Fruit fly (Drosophila melanogaster) whole organism, embryonic: Measurements from ENCODE around the gene CG42827.

Source experiments
- Abd-B ChIP-seq: fragments of 200-800 bp; sonication (Bioruptor generic); optimal IDR thresholded peaks from 2 replicates; lab custom pipeline; 2018; ENCODE audit warnings: missing biosample characterization, mild to moderate bottlenecking, missing genetic modification characterization, moderate library complexity
- BEAF-32 ChIP-seq: fragments of 200-800 bp; sonication (Bioruptor generic); optimal IDR thresholded peaks from 3 replicates; lab custom pipeline; 2017; ENCODE audit warnings: missing biosample characterization, missing genetic modification characterization, mild to moderate bottlenecking, moderate library complexity, missing genetic modification reagents
- BtbVII ChIP-seq: fragments of 200-800 bp; sonication (Bioruptor generic); optimal IDR thresholded peaks from 3 replicates; lab custom pipeline; 2017; ENCODE audit warnings: missing biosample characterization, mild to moderate bottlenecking, missing genetic modification characterization
- C15 ChIP-seq: fragments of 200-800 bp; sonication (Bioruptor generic); IDR thresholded peaks from 3 replicates; pipeline ENCODE4 v1.3.6; 2022; ENCODE audit warnings: missing biosample characterization, missing genetic modification characterization
- CG10147 ChIP-seq: fragments of 200-800 bp; sonication (Bioruptor generic); optimal IDR thresholded peaks from 2 replicates; lab custom pipeline; 2019; ENCODE audit warnings: missing biosample characterization, mild to moderate bottlenecking, missing genetic modification characterization, moderate library complexity
- CG10543 ChIP-seq: fragments of 200-800 bp; sonication (Bioruptor generic); optimal IDR thresholded peaks from 3 replicates; lab custom pipeline; 2017; ENCODE audit warnings: missing biosample characterization, mild to moderate bottlenecking, missing genetic modification characterization, moderate library complexity
- CG10959 ChIP-seq: fragments of 200-800 bp; sonication (Bioruptor generic); IDR thresholded peaks from 2 replicates; pipeline ENCODE4 v1.3.6; 2022; ENCODE audit warnings: missing biosample characterization, missing genetic modification characterization
- CG12155 ChIP-seq: fragments of 200-800 bp; sonication (Bioruptor generic); optimal IDR thresholded peaks from 3 replicates; lab custom pipeline; 2016; ENCODE audit warnings: missing biosample characterization, missing genetic modification characterization
- CG12942 ChIP-seq: fragments of 200-800 bp; sonication (Bioruptor generic); optimal IDR thresholded peaks from 3 replicates; lab custom pipeline; 2016; ENCODE audit warnings: missing biosample characterization, missing genetic modification characterization
- CG14965 ChIP-seq: fragments of 200-800 bp; sonication (Bioruptor generic); optimal IDR thresholded peaks from 2 replicates; lab custom pipeline; 2016; ENCODE audit warnings: missing biosample characterization, missing genetic modification characterization, borderline replicate concordance
- CG15269 ChIP-seq: fragments of 200-800 bp; sonication (Bioruptor generic); optimal IDR thresholded peaks from 2 replicates; lab custom pipeline; 2018; ENCODE audit warnings: missing biosample characterization, mild to moderate bottlenecking, missing genetic modification characterization, moderate library complexity
- CG17359 ChIP-seq: fragments of 200-800 bp; sonication (Bioruptor generic); optimal IDR thresholded peaks from 3 replicates; lab custom pipeline; 2018; ENCODE audit warnings: missing biosample characterization, mild to moderate bottlenecking, missing genetic modification characterization, moderate library complexity
- CG17612 ChIP-seq: fragments of 200-800 bp; sonication (Bioruptor generic); IDR thresholded peaks from 2 replicates; pipeline ENCODE4 v1.3.6; 2022; ENCODE audit warnings: missing biosample characterization, missing genetic modification characterization
- CG17802 ChIP-seq: fragments of 200-800 bp; sonication (Bioruptor generic); optimal IDR thresholded peaks from 2 replicates; lab custom pipeline; 2018; ENCODE audit warnings: missing biosample characterization, mild to moderate bottlenecking, missing genetic modification characterization, moderate library complexity
- CG18262 ChIP-seq: fragments of 200-800 bp; optimal IDR thresholded peaks from 3 replicates; lab custom pipeline; 2019; ENCODE audit warnings: missing biosample characterization, mild to moderate bottlenecking, missing genetic modification characterization, moderate library complexity
- CG30431 ChIP-seq: fragments of 200-800 bp; sonication (Bioruptor generic); optimal IDR thresholded peaks from 2 replicates; lab custom pipeline; 2017; ENCODE audit warnings: missing biosample characterization, missing genetic modification characterization
- CG3065 ChIP-seq: fragments of 200-800 bp; sonication (Bioruptor generic); optimal IDR thresholded peaks from 2 replicates; lab custom pipeline; 2016; ENCODE audit warnings: missing biosample characterization, missing genetic modification characterization
- CG34224 ChIP-seq: fragments of 200-800 bp; sonication (Bioruptor generic); IDR thresholded peaks from 3 replicates; pipeline ENCODE4 v1.3.6; 2022; ENCODE audit warnings: missing biosample characterization, missing genetic modification characterization; ENCODE audit not compliant: partially characterized antibody
- CG3847 ChIP-seq: fragments of 200-800 bp; sonication (Bioruptor generic); IDR thresholded peaks from 2 replicates; pipeline ENCODE4 v1.3.6; 2022; ENCODE audit warnings: missing biosample characterization, missing genetic modification characterization
- CG4820 ChIP-seq: fragments of 200-800 bp; sonication (Bioruptor generic); optimal IDR thresholded peaks from 3 replicates; lab custom pipeline; 2016; ENCODE audit warnings: missing biosample characterization, missing genetic modification characterization
- CG4854 ChIP-seq: fragments of 200-800 bp; sonication (Bioruptor generic); optimal IDR thresholded peaks from 2 replicates; lab custom pipeline; 2016; ENCODE audit warnings: missing biosample characterization, missing genetic modification characterization, inconsistent platforms
- CG6254 ChIP-seq: fragments of 200-800 bp; sonication (Bioruptor generic); optimal IDR thresholded peaks from 3 replicates; lab custom pipeline; 2017; ENCODE audit warnings: mild to moderate bottlenecking, missing biosample characterization, missing genetic modification reagents, missing genetic modification characterization
- CG6765 ChIP-seq: fragments of 200-800 bp; sonication (Bioruptor generic); optimal IDR thresholded peaks from 3 replicates; lab custom pipeline; 2017; ENCODE audit warnings: missing biosample characterization, mild to moderate bottlenecking, missing genetic modification characterization
- CG7372 ChIP-seq: fragments of 200-800 bp; sonication (Bioruptor generic); IDR thresholded peaks from 2 replicates; pipeline ENCODE4 v1.3.6; 2022; ENCODE audit warnings: missing biosample characterization, missing genetic modification characterization
- CG8359 ChIP-seq: fragments of 200-800 bp; sonication (Bioruptor generic); optimal IDR thresholded peaks from 2 replicates; lab custom pipeline; 2017; ENCODE audit warnings: missing biosample characterization, mild to moderate bottlenecking, missing genetic modification characterization, borderline replicate concordance
- Dfd ChIP-seq, 2 experiments: fragments of >200 bp; optimal IDR thresholded peaks; 2 replicates each; lab custom pipeline; 2017; ENCODE audit warnings: missing biosample characterization in 2 of 2, missing genetic modification characterization in 2 of 2
- Fer1 ChIP-seq: fragments of 200-800 bp; sonication (Bioruptor generic); optimal IDR thresholded peaks from 2 replicates; lab custom pipeline; 2017; ENCODE audit warnings: missing biosample characterization, mild to moderate bottlenecking, missing genetic modification characterization
- Fer3 ChIP-seq: fragments of 200-800 bp; sonication (Bioruptor generic); optimal IDR thresholded peaks from 2 replicates; lab custom pipeline; 2018; ENCODE audit warnings: missing biosample characterization, mild to moderate bottlenecking, missing genetic modification characterization, moderate library complexity
- HLH4C ChIP-seq: fragments of 200-800 bp; sonication (Bioruptor generic); IDR thresholded peaks from 3 replicates; pipeline ENCODE4 v1.3.6; 2022; ENCODE audit warnings: missing biosample characterization, missing genetic modification characterization; ENCODE audit not compliant: partially characterized antibody
- HLHmδ ChIP-seq: fragments of 200-800 bp; sonication (Bioruptor generic); optimal IDR thresholded peaks from 2 replicates; lab custom pipeline; 2018; ENCODE audit warnings: missing biosample characterization, mild to moderate bottlenecking, missing genetic modification characterization, moderate library complexity
- Lpt ChIP-seq: fragments of >200 bp; optimal IDR thresholded peaks from 2 replicates; lab custom pipeline; 2018; ENCODE audit warnings: missing biosample characterization, missing genetic modification characterization
- MESR4 ChIP-seq: fragments of 200-800 bp; sonication (Bioruptor generic); optimal IDR thresholded peaks from 2 replicates; lab custom pipeline; 2018; ENCODE audit warnings: missing biosample characterization, mild to moderate bottlenecking, missing genetic modification characterization, moderate library complexity
- Mad ChIP-seq: fragments of 200-800 bp; sonication (Bioruptor generic); optimal IDR thresholded peaks from 2 replicates; lab custom pipeline; 2016; ENCODE audit warnings: missing biosample characterization, missing genetic modification characterization
- Ravus ChIP-seq: fragments of 200-800 bp; sonication (Bioruptor generic); IDR thresholded peaks from 2 replicates; pipeline ENCODE4 v1.3.6; 2022; ENCODE audit warnings: missing biosample characterization, missing genetic modification characterization
- Scr ChIP-seq: fragments of 200-800 bp; sonication (Bioruptor generic); IDR thresholded peaks from 2 replicates; pipeline ENCODE4 v1.3.6; 2022; ENCODE audit warnings: missing biosample characterization, missing genetic modification characterization; ENCODE audit not compliant: partially characterized antibody
- Trl ChIP-seq, 3 experiments: fragments of >200 bp in 2 of 3; fragments of 200-800 bp in 1 of 3; sonication (Bioruptor generic) in 1 of 3; optimal IDR thresholded peaks; 2 replicates in 1 of 3; 3 replicates in 2 of 3; lab custom pipeline; 2016 to 2017; ENCODE audit warnings: missing biosample characterization in 1 of 3, missing genetic modification characterization in 1 of 3
- Usf ChIP-seq: fragments of 200-800 bp; sonication (Bioruptor generic); optimal IDR thresholded peaks from 2 replicates; lab custom pipeline; 2017; ENCODE audit warnings: missing genotype, missing biosample characterization, missing genetic modification characterization
- ac ChIP-seq: fragments of 200-800 bp; sonication (Bioruptor generic); optimal IDR thresholded peaks from 3 replicates; lab custom pipeline; 2017; ENCODE audit warnings: missing biosample characterization, mild to moderate bottlenecking, missing genetic modification characterization
- crp ChIP-seq, 2 experiments: fragments of 200-800 bp; sonication (Bioruptor generic); optimal IDR thresholded peaks; 2 replicates in 1 of 2; 3 replicates in 1 of 2; lab custom pipeline; 2017; ENCODE audit warnings: missing biosample characterization in 2 of 2, missing genetic modification characterization in 2 of 2, mild to moderate bottlenecking in 1 of 2, moderate library complexity in 1 of 2
- dan ChIP-seq: fragments of 200-800 bp; sonication (Bioruptor generic); IDR thresholded peaks from 2 replicates; pipeline ENCODE4 v1.3.6; 2022; ENCODE audit warnings: missing biosample characterization, missing genetic modification characterization
- fd96Cb ChIP-seq: fragments of 200-800 bp; sonication (Bioruptor generic); optimal IDR thresholded peaks from 2 replicates; lab custom pipeline; 2018; ENCODE audit warnings: missing biosample characterization, mild to moderate bottlenecking, missing genetic modification characterization, moderate library complexity
- grn ChIP-seq: fragments of 200-800 bp; sonication (Bioruptor generic); optimal IDR thresholded peaks from 3 replicates; lab custom pipeline; 2017; ENCODE audit warnings: missing biosample characterization, missing genetic modification characterization
- her ChIP-seq: fragments of 200-800 bp; sonication (Bioruptor generic); optimal IDR thresholded peaks from 2 replicates; lab custom pipeline; 2016; ENCODE audit warnings: missing biosample characterization, missing genetic modification characterization
- ind ChIP-seq: fragments of 200-800 bp; sonication (Bioruptor generic); optimal IDR thresholded peaks from 3 replicates; lab custom pipeline; 2016; ENCODE audit warnings: missing biosample characterization, missing genetic modification characterization
- lola ChIP-seq, 3 experiments: fragments of >200 bp in 2 of 3; fragments of 200-800 bp in 1 of 3; sonication (Bioruptor generic) in 1 of 3; optimal IDR thresholded peaks; 2 replicates each; lab custom pipeline; 2017 to 2019; ENCODE audit warnings: missing biosample characterization in 3 of 3, missing genetic modification characterization in 3 of 3, mild to moderate bottlenecking in 1 of 3, moderate library complexity in 1 of 3
- sd ChIP-seq: fragments of 200-800 bp; sonication (Bioruptor generic); optimal IDR thresholded peaks from 3 replicates; lab custom pipeline; 2018; ENCODE audit warnings: missing biosample characterization, mild to moderate bottlenecking, missing genetic modification characterization, moderate library complexity
- stwl ChIP-seq: fragments of 200-800 bp; sonication (Bioruptor generic); optimal IDR thresholded peaks from 3 replicates; lab custom pipeline; 2018; ENCODE audit warnings: missing biosample characterization, mild to moderate bottlenecking, missing genetic modification characterization, moderate library complexity
- tin ChIP-seq: fragments of 200-800 bp; sonication (Bioruptor generic); optimal IDR thresholded peaks from 3 replicates; lab custom pipeline; 2016; ENCODE audit warnings: missing biosample characterization, missing genetic modification characterization
- tup ChIP-seq: fragments of 200-800 bp; sonication (Bioruptor generic); optimal IDR thresholded peaks from 2 replicates; lab custom pipeline; 2016; ENCODE audit warnings: missing biosample characterization, mild to moderate bottlenecking, missing genetic modification characterization, moderate library complexity
- yki ChIP-seq: fragments of >200 bp; optimal IDR thresholded peaks from 3 replicates; lab custom pipeline; 2018

The CG42827 gene

DNA sequence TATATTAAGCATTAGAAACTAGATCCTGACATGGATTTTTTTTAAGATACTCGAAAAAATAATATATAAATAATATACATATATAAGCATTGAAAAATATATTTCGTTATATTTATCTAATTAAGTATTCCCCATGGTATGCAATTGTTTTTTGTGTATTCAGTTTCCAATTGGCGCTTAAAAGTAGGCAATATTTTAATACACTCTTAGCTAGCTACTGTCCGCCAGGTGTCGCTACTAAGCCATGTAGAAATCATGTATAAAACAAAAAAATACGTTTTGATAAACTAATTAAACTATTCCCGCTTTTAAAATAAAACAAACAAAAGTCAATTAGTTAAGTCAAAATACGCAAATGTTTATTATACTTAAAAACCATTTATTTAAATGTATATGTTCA is 41.4 kb upstream of the CG42827 start (continued):
- TF ChIP-seq fd96Cb (peak; percentile 35), CG7372 (GFP tag; lab: Robert Waterston, UW) (no peak; the same call in 1 of the 2 replicates), yki (no peak), CG34224 (GFP tag; lab: Robert Waterston, UW) (no peak), BtbVII (peak; percentile 23), BEAF-32 (GFP tag; lab: Kevin White, UChicago) (no peak), her (no peak), CG6765 (GFP tag; lab: Kevin White, UChicago) (peak; percentile 52), CG17802 (tag; lab: Kevin White, UChicago) (peak; percentile 66), CG15269 (tag; lab: Kevin White, UChicago) (peak; percentile 53), CG30431 (no peak), Fer1 (GFP tag; lab: Kevin White, UChicago) (peak; percentile 72), Abd-B (GFP tag; lab: Kevin White, UChicago) (no peak), HLHmδ (GFP tag; lab: Kevin White, UChicago) (no peak), CG12942 (GFP tag; lab: Kevin White, UChicago) (peak; percentile 20), CG4820 (GFP tag; lab: Kevin White, UChicago) (peak; percentile 42), lola (GFP tag; optimal IDR thresholded peaks at IDR 0.05; lab: Kevin White, UChicago) (no peak), CG17612 (no peak), sd (tag; lab: Kevin White, UChicago) (no peak), CG4854 (GFP tag; lab: Kevin White, UChicago) (peak; percentile 41), ac (GFP tag; lab: Kevin White, UChicago) (no peak), Scr (GFP tag; lab: Robert Waterston, UW) (no peak), CG18262 (peak; percentile 57), Fer3 (tag; lab: Kevin White, UChicago) (peak; percentile 55), Trl (optimal IDR thresholded peaks at IDR 0.05; lab: Kevin White, UChicago) (no peak), Trl (GFP tag; optimal IDR thresholded peaks at IDR 0.05; lab: Kevin White, UChicago) (no peak), Ravus (GFP tag; lab: Robert Waterston, UW) (no peak), CG17359 (tag; lab: Kevin White, UChicago) (peak; percentile 63), Dfd (GFP tag; optimal IDR thresholded peaks at IDR 0.05; lab: Kevin White, UChicago) (no peak), HLH4C (no peak), grn (GFP tag; lab: Kevin White, UChicago) (no peak), CG3065 (GFP tag; lab: Kevin White, UChicago) (peak; percentile 10), CG10543 (GFP tag; lab: Kevin White, UChicago) (peak; percentile 24), stwl (tag; lab: Kevin White, UChicago) (peak; percentile 73), tin (peak; percentile 60), Usf (GFP tag; lab: Kevin White, UChicago) (no peak), CG10147 (peak; percentile 12), CG6254 (GFP tag; lab: Kevin White, UChicago) (peak; percentile 68), C15 (GFP tag; lab: Robert Waterston, UW) (0 out of 3 replicates have a peak, but pooled peaks have one; percentile 51), MESR4 (no peak), Mad (peak; percentile 53), CG14965 (GFP tag; lab: Kevin White, UChicago) (peak; percentile 99), Lpt (GFP tag; lab: Kevin White, UChicago) (no peak), CG10959 (GFP tag; lab: Robert Waterston, UW) (peak; percentile 21; the same call in 1 of the 2 replicates), CG8359 (peak; percentile 43), ind (peak; percentile 39), tup (GFP tag; lab: Kevin White, UChicago) (no peak), CG3847 (no peak; the same call in 1 of the 2 replicates), dan (GFP tag; lab: Robert Waterston, UW) (no peak), crp (GFP tag; optimal IDR thresholded peaks at IDR 0.05; lab: Kevin White, UChicago) (no peak), CG12155 (GFP tag; lab: Kevin White, UChicago) (no peak)
